Worm (Caenorhabditis elegans) whole organism, L4 larva: ENCODE measurements around the gene W06D11.2.

Experiments used
- Y48G9A.11 ChIP-seq: fragments of 200-800 bp; sonication (Bioruptor generic); IDR thresholded peaks from 2 replicates; pipeline ENCODE4 v1.3.6; 2022; ENCODE audit warnings: missing genetic modification reagents, missing genetic modification characterization, missing compliant biosample characterization
- ces-1 ChIP-seq: fragments of 150-350 bp; sonication (generic microtip); optimal IDR thresholded peaks from 4 replicates; lab custom pipeline; 2014; ENCODE audit warnings: missing biosample characterization, missing genetic modification reagents, missing genetic modification characterization
- lsy-2 ChIP-seq, 2 experiments: fragments of 150-350 bp in 1 of 2; sonication (generic microtip) in 1 of 2; optimal IDR thresholded peaks; 2 replicates each; lab custom pipeline; 2014 to 2017; ENCODE audit warnings: missing biosample characterization in 2 of 2, missing genetic modification characterization in 2 of 2
- nhr-25 ChIP-seq: sonication (generic microtip); optimal IDR thresholded peaks from 2 replicates; lab custom pipeline; 2017; ENCODE audit warnings: missing genetic modification characterization, mild to moderate bottlenecking, missing compliant biosample characterization, antibody characterized with exemption, moderate library complexity, borderline replicate concordance; ENCODE audit not compliant: insufficient read depth
- unc-39 ChIP-seq: sonication (generic microtip); optimal IDR thresholded peaks from 2 replicates; lab custom pipeline; 2017; ENCODE audit warnings: missing biosample characterization, missing genetic modification characterization

DNA sequence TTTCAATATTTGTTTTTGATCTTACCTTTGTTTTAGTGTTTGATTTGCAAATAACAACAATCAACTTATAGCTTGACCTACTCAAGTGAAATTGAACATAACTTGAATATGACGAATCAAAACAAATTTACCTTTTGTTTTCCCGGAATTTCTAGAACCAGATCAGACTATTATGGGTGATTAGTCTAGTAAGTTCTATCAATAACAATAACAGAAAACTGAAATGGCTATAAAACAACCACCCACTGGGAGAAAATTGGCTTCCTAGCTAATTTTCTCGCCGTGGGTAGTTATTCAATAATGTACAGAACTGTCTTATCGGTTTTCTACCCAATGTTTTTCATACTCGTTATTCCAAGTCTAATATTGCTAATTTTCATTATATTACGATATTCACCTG lies 32.1 kb upstream of the W06D11.2 start, which contains the start of gene srd-45:
- TF ChIP-seq Y48G9A.11 (GFP tag; lab: Robert Waterston, UW) (no peak), unc-39 (tag; lab: Kevin White, UChicago) (no peak), nhr-25 (tag; lab: Kevin White, UChicago) (no peak), ces-1 (GFP tag; lab: Kevin White, UChicago) (no peak), lsy-2 (tag; optimal IDR thresholded peaks at IDR 0.05; lab: Kevin White, UChicago) (no peak)
